Fruit fly (Drosophila melanogaster) whole organism, embryonic: ENCODE data around the gene CG12020.

Experiments used
- CG15073 ChIP-seq: fragments of 200-800 bp; sonication (Bioruptor generic); optimal IDR thresholded peaks from 2 replicates; lab custom pipeline; 2016; ENCODE audit warnings: missing biosample characterization, missing genetic modification characterization
- HmgD ChIP-seq: fragments of 200-800 bp; sonication (Bioruptor generic); optimal IDR thresholded peaks from 3 replicates; lab custom pipeline; 2016; ENCODE audit warnings: missing biosample characterization, missing genetic modification characterization
- Hr39 ChIP-seq: fragments of >200 bp; optimal IDR thresholded peaks from 2 replicates; lab custom pipeline; 2017
- Stat92E ChIP-seq, 3 experiments: fragments of >200 bp in 2 of 3; fragments of 200-800 bp in 1 of 3; sonication (Bioruptor generic) in 1 of 3; optimal IDR thresholded peaks; 2 replicates each; lab custom pipeline; 2017 to 2019; ENCODE audit warnings: missing biosample characterization in 3 of 3, missing genetic modification characterization in 3 of 3, mild to moderate bottlenecking in 1 of 3, moderate library complexity in 1 of 3
- seq ChIP-seq: fragments of 200-800 bp; sonication (Bioruptor generic); IDR thresholded peaks from 2 replicates; pipeline ENCODE4 v1.3.6; 2022; ENCODE audit warnings: missing biosample characterization, missing genetic modification characterization

- TF ChIP-seq seq (GFP tag; lab: Robert Waterston, UW) (no peak), Stat92E (GFP tag; optimal IDR thresholded peaks at IDR 0.05; lab: Kevin White, UChicago) (no peak), HmgD (GFP tag; lab: Kevin White, UChicago) (no peak), CG15073 (GFP tag; lab: Kevin White, UChicago) (no peak), Hr39 (lab: Kevin White, UChicago) (no peak)
These were observed 19.5 kb downstream of the CG12020 start for dm6 chr3L:1816614-1817013.
